Worm (Caenorhabditis elegans) whole organism, young adult: ENCODE data around the gene srbc-56.
A peak's percentile ranks its signal among the peaks of the same experiment; 100 is the strongest.

ENCODE experiments used
- B0019.2 ChIP-seq: fragments of 200-800 bp; sonication (Bioruptor generic); conservative IDR thresholded peaks from 2 replicates; pipeline ENCODE4 v1.3.6; 2022; ENCODE audit warnings: missing genetic modification reagents, missing genetic modification characterization, missing compliant biosample characterization
- B0035.1 ChIP-seq: sonication (generic microtip); optimal IDR thresholded peaks from 2 replicates; lab custom pipeline; 2016; ENCODE audit warnings: missing genetic modification characterization, mild to moderate bottlenecking, missing compliant biosample characterization, missing genotype, missing genetic modification reagents
- F10E7.11 ChIP-seq: sonication (generic microtip); optimal IDR thresholded peaks from 2 replicates; lab custom pipeline; 2017; ENCODE audit warnings: mild to moderate bottlenecking, missing genetic modification characterization, moderate library complexity, missing compliant biosample characterization
- Y56A3A.18 ChIP-seq: fragments of 200-800 bp; sonication (Bioruptor generic); IDR thresholded peaks from 2 replicates; pipeline ENCODE4 v1.3.6; 2022; ENCODE audit warnings: missing genetic modification reagents, missing genetic modification characterization, missing compliant biosample characterization
- Y67H2A.10 ChIP-seq: fragments of 200-800 bp; sonication (Bioruptor generic); conservative IDR thresholded peaks from 2 replicates; pipeline ENCODE4 v1.3.6; 2022; ENCODE audit warnings: missing genetic modification reagents, missing genetic modification characterization, missing compliant biosample characterization
- ZK185.1 ChIP-seq: sonication (generic microtip); optimal IDR thresholded peaks from 2 replicates; lab custom pipeline; 2016; ENCODE audit warnings: mild to moderate bottlenecking, missing genetic modification characterization, missing compliant biosample characterization; ENCODE audit not compliant: poor library complexity, severe bottlenecking
- ama-1 ChIP-seq, 3 experiments: fragments of 150-350 bp in 1 of 3; sonication (generic microtip) in 2 of 3; optimal IDR thresholded peaks; 2 replicates each; lab custom pipeline; 2014 to 2018; ENCODE audit warnings: missing biosample characterization in 2 of 3, missing genetic modification characterization in 2 of 3, missing genetic modification reagents in 2 of 3
- aptf-2 ChIP-seq: fragments of 200-800 bp; sonication (Bioruptor generic); conservative IDR thresholded peaks from 2 replicates; pipeline ENCODE4 v1.3.6; 2022; ENCODE audit warnings: missing genetic modification reagents, missing genetic modification characterization, missing compliant biosample characterization
- attf-3 ChIP-seq: fragments of 200-800 bp; sonication (Bioruptor generic); conservative IDR thresholded peaks from 2 replicates; pipeline ENCODE4 v1.3.6; 2022; ENCODE audit warnings: missing genetic modification reagents, missing genetic modification characterization, missing compliant biosample characterization
- bed-2 ChIP-seq: fragments of 200-800 bp; sonication (Bioruptor generic); IDR thresholded peaks from 2 replicates; pipeline ENCODE4 v1.3.6; 2022; ENCODE audit warnings: missing genetic modification reagents, missing genetic modification characterization, missing compliant biosample characterization
- cebp-2 ChIP-seq: fragments of 200-800 bp; sonication (Bioruptor generic); IDR thresholded peaks from 2 replicates; pipeline ENCODE4 v1.3.6; 2022; ENCODE audit warnings: missing genetic modification characterization, missing compliant biosample characterization
- ceh-27 ChIP-seq: fragments of 200-800 bp; sonication (Bioruptor generic); optimal IDR thresholded peaks from 2 replicates; lab custom pipeline; 2018; ENCODE audit warnings: mild to moderate bottlenecking, missing genetic modification characterization, moderate library complexity, missing compliant biosample characterization
- chd-7 ChIP-seq: sonication (generic microtip); optimal IDR thresholded peaks from 2 replicates; lab custom pipeline; 2016; ENCODE audit warnings: mild to moderate bottlenecking, missing genetic modification characterization, moderate library complexity, missing compliant biosample characterization
- ets-4 ChIP-seq: fragments of 200-800 bp; sonication (Bioruptor generic); optimal IDR thresholded peaks from 2 replicates; lab custom pipeline; 2018; ENCODE audit warnings: mild to moderate bottlenecking, missing genetic modification characterization, missing compliant biosample characterization
- gei-17 ChIP-seq: fragments of 200-800 bp; sonication (Bioruptor generic); optimal IDR thresholded peaks from 2 replicates; lab custom pipeline; 2018; ENCODE audit warnings: mild to moderate bottlenecking, missing genetic modification characterization, missing compliant biosample characterization
- hlh-12 ChIP-seq: sonication (generic microtip); optimal IDR thresholded peaks from 2 replicates; lab custom pipeline; 2016; ENCODE audit warnings: missing genetic modification characterization, missing compliant biosample characterization
- let-526 ChIP-seq: fragments of 200-800 bp; sonication (Bioruptor generic); IDR thresholded peaks from 2 replicates; pipeline ENCODE4 v1.3.6; 2022; ENCODE audit warnings: missing genetic modification reagents, missing genetic modification characterization, missing compliant biosample characterization
- lin-40 ChIP-seq: sonication (generic microtip); optimal IDR thresholded peaks from 2 replicates; lab custom pipeline; 2016; ENCODE audit warnings: missing genetic modification characterization, mild to moderate bottlenecking, missing compliant biosample characterization, missing genotype, missing genetic modification reagents
- lsl-1 ChIP-seq: fragments of 200-800 bp; sonication (Bioruptor generic); optimal IDR thresholded peaks from 2 replicates; lab custom pipeline; 2018; ENCODE audit warnings: mild to moderate bottlenecking, missing genetic modification characterization, moderate library complexity, missing compliant biosample characterization
- mcd-1 ChIP-seq: fragments of 200-800 bp; sonication (Bioruptor generic); IDR thresholded peaks from 2 replicates; pipeline ENCODE4 v1.3.6; 2022; ENCODE audit warnings: missing genetic modification reagents, missing genetic modification characterization, missing compliant biosample characterization
- nfya-2 ChIP-seq: fragments of 200-800 bp; sonication (Bioruptor generic); IDR thresholded peaks from 2 replicates; pipeline ENCODE4 v1.3.6; 2022; ENCODE audit warnings: missing genetic modification reagents, missing genetic modification characterization, missing compliant biosample characterization
- nhr-179 ChIP-seq: sonication (generic microtip); optimal IDR thresholded peaks from 2 replicates; lab custom pipeline; 2016; ENCODE audit warnings: mild to moderate bottlenecking, missing genetic modification characterization, missing compliant biosample characterization
- nhr-80 ChIP-seq: sonication (generic microtip); optimal IDR thresholded peaks from 2 replicates; lab custom pipeline; 2016; ENCODE audit warnings: missing genetic modification characterization, missing compliant biosample characterization
- pbrm-1 ChIP-seq: fragments of 200-800 bp; sonication (Bioruptor generic); IDR thresholded peaks from 2 replicates; pipeline ENCODE4 v1.3.6; 2022; ENCODE audit warnings: missing genetic modification reagents, missing genetic modification characterization, missing compliant biosample characterization
- repo-1 ChIP-seq: sonication (generic microtip); optimal IDR thresholded peaks from 2 replicates; lab custom pipeline; 2017; ENCODE audit warnings: mild to moderate bottlenecking, missing genetic modification characterization, missing compliant biosample characterization
- rpc-1 ChIP-seq, 2 experiments: fragments of 150-350 bp in 1 of 2; sonication (generic microtip) in 1 of 2; optimal IDR thresholded peaks; 2 replicates each; lab custom pipeline; 2014 to 2018; ENCODE audit warnings: missing biosample characterization in 1 of 2, missing genetic modification characterization in 1 of 2, missing genetic modification reagents in 1 of 2, missing genotype in 1 of 2
- sdz-38 ChIP-seq: sonication (generic microtip); optimal IDR thresholded peaks from 2 replicates; lab custom pipeline; 2016; ENCODE audit warnings: missing genotype, missing genetic modification characterization, missing compliant biosample characterization
- tbx-9 ChIP-seq: sonication (generic microtip); optimal IDR thresholded peaks from 2 replicates; lab custom pipeline; 2016; ENCODE audit warnings: borderline replicate concordance, missing genetic modification characterization, inconsistent platforms, missing compliant biosample characterization
- unc-130 ChIP-seq: sonication (generic microtip); optimal IDR thresholded peaks from 2 replicates; lab custom pipeline; 2016; ENCODE audit warnings: missing genetic modification reagents, missing genetic modification characterization, missing compliant biosample characterization
- unc-62 ChIP-seq: fragments of 150-350 bp; optimal IDR thresholded peaks from 2 replicates; lab custom pipeline; 2014; ENCODE audit warnings: missing biosample characterization, missing genetic modification reagents, missing genetic modification characterization

srbc-56 gene

DNA sequence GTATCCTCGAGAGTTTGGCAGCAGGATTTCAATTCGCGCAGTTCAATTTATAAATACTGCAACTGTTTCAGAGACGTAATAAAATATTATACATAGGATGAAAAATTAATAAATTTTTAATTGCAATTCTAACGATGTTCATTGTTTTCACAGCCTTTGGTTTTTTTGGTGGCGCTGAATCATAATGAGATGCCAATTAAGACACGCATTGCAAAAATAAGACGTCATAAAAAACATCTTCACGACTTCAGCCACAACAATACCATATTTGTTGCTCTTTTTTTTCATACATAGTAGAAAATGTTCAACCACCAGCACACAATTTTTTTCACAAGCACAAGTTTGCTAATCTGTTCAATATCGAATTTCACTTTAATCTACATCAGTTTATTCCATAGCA, 40.8 kb upstream of the srbc-56 start, which contains the start of gene str-56:
TSS of gene str-56 (plus strand) at position 301 of the 400 bp plus-strand sequence.
- TF ChIP-seq nfya-2 (GFP tag; lab: Robert Waterston, UW) (no peak), ceh-27 (GFP tag; lab: Kevin White, UChicago) (no peak)

DNA sequence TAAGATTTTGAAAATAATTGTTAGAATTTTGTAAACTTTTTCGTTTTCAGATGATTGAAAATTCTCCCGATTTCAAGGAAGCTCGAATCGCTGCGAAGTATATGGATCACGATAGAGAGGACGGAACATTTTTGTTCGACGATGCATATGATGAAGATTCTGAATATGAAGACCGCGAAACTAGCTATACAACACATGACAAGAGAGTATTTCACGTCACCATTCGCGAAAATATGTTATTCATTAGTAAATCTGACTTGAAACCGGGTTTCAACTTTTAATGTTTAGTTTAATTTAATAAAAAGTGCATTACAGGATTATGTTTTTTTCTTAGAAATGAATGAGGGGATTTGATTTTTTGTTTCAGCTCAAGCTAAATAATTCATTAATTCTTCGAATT, 38.9 kb upstream of the srbc-56 start, which contains the start of gene str-57:
TSS of gene str-57 (plus strand) at position 301 of the 400 bp plus-strand sequence.
- TF ChIP-seq B0019.2 (GFP tag; lab: Robert Waterston, UW) (no peak), cebp-2 (GFP tag; lab: Robert Waterston, UW) (no peak), aptf-2 (GFP tag; lab: Robert Waterston, UW) (no peak), let-526 (GFP tag; lab: Robert Waterston, UW) (no peak), Y67H2A.10 (GFP tag; lab: Robert Waterston, UW) (no peak), ama-1 (optimal IDR thresholded peaks at IDR 0.05; lab: Kevin White, UChicago) (no peak), ama-1 (GFP tag; optimal IDR thresholded peaks at IDR 0.05; lab: Kevin White, UChicago) (no peak), bed-2 (GFP tag; lab: Robert Waterston, UW) (no peak)
- TF ChIP-seq, all 124 proteins: peak for 0

DNA sequence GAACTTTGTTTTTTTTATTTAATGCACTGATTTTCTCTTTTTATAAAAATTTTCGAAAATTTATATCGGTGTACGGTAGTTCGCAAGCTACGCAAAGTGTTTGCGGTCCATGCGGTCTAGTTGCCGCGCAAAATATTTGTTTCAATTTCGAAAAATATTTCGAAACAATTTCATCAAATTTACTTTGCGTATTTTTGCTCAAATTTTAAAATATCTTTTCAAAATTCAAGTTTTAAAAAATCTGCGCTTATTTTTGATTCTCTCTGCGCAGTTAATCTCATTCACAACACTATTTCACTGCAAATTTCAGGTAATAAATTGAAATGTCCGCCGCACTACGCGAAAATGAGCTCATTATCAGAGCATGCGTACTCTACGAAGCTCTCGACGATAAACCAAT, 35.9 kb upstream of the srbc-56 start, which contains the start of gene fbxa-197:
TSS of gene fbxa-197 (plus strand) at position 301 of the 400 bp plus-strand sequence.
- TF ChIP-seq F10E7.11 (tag; lab: Kevin White, UChicago) (no peak), lsl-1 (GFP tag; lab: Kevin White, UChicago) (peak; percentile 78)
- TF ChIP-seq, all 124 proteins: peak for 1

DNA sequence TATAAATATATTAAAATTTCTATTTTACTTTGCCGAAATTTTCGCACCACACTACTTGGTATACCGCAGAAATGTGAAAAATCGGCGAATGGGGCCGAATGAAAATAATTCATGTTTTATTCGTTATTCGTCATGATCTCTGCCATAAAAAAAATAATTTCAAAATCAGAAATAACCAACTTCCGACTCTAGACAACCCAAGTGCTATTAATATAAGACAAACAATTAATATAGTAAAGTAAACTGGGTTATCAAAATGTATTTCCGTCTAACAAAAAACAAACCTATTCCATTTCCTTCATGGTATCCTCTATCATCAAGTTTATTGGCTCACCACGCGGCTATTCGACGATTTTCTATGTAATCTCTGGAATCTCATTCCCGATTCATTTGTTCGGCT, 34.4 kb upstream of the srbc-56 start, which contains the start of gene srh-293:
TSS of gene srh-293 (plus strand) at position 301 of the 400 bp plus-strand sequence.
- no peak for TF ChIP-seq nhr-80 (tag; lab: Kevin White, UChicago)
- no peak for TF ChIP-seq B0035.1 (tag; lab: Kevin White, UChicago)
- no peak for TF ChIP-seq ets-4 (GFP tag; lab: Kevin White, UChicago)
- TF ChIP-seq chd-7: no peak
- no peak for TF ChIP-seq unc-62
- TF ChIP-seq lin-40 (tag; lab: Kevin White, UChicago): no peak
- TF ChIP-seq mcd-1 (GFP tag; lab: Robert Waterston, UW): no peak
- TF ChIP-seq rpc-1 (optimal IDR thresholded peaks at IDR 0.05; lab: Kevin White, UChicago): no peak
- no peak for TF ChIP-seq rpc-1 (tag; optimal IDR thresholded peaks at IDR 0.05; lab: Kevin White, UChicago)
- no peak for TF ChIP-seq repo-1 (tag; lab: Kevin White, UChicago)
- no peak for TF ChIP-seq nhr-179 (tag; lab: Kevin White, UChicago)
- TF ChIP-seq sdz-38 (tag; lab: Kevin White, UChicago): no peak
- no peak for TF ChIP-seq lsl-1 (GFP tag; lab: Kevin White, UChicago)
- TF ChIP-seq pbrm-1 (GFP tag; lab: Robert Waterston, UW): no peak
- TF ChIP-seq Y56A3A.18 (GFP tag; lab: Robert Waterston, UW): no peak
- TF ChIP-seq, all 124 proteins: peak for 0

DNA sequence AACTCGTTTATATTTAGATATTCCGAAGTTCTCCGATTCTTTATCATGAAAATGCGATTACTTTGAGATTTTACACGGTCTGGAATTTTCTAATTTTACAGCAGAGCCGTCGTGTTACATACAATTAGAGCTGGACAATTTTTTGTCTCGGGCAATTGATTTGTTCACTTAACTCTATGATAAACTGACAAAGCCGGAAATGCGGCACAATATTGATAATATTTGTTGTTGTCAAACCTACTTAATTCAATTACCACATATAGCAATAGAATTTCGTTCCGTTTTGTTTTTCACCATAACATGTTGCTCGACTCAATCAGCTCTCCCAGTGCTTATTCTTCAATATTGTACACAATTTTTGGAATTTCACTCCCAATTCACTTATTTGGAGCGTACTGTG, 31.6 kb upstream of the srbc-56 start, which contains the start of gene srh-299:
TSS of gene srh-299 (plus strand) at position 301 of the 400 bp plus-strand sequence.
- TF ChIP-seq chd-7 (no peak), tbx-9 (tag; lab: Kevin White, UChicago) (no peak), gei-17 (GFP tag; lab: Kevin White, UChicago) (no peak), hlh-12 (tag; lab: Kevin White, UChicago) (no peak), attf-3 (no peak), unc-130 (GFP tag; lab: Kevin White, UChicago) (no peak)

DNA sequence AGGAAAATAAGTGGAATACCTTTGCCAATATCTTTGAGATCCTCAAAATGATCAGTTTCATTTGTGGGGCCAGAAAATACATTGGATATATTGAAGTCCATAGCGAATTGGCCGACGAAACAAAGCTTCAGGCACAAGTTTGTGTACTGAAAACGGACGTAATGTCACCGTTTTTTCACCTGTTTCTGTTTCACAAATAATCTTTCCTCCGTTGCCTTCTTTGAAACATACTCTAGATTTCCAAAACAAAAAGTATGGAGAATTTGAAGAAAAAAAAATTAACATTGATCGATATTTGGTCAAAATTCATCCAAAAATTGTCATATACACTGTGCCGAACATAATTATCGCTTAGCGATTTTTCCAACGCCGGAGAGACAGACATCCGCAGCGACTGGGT, 31.1 kb upstream of the srbc-56 start, which contains the start of gene srz-12:
TSS of gene srz-12 (minus strand) at position 101 of the 400 bp plus-strand sequence.
- no peak for TF ChIP-seq ZK185.1 (tag; lab: Kevin White, UChicago)
- TF ChIP-seq nfya-2 (GFP tag; lab: Robert Waterston, UW): no peak
